Fruit fly (Drosophila melanogaster) whole organism, embryonic: ENCODE results near the gene STUB1.

Source experiments
- Bdp1 ChIP-seq: fragments of 200-800 bp; sonication (Bioruptor generic); optimal IDR thresholded peaks from 3 replicates; lab custom pipeline; 2016; ENCODE audit warnings: missing biosample characterization, missing genetic modification characterization
- CG10979 ChIP-seq: fragments of 200-800 bp; sonication (Bioruptor generic); optimal IDR thresholded peaks from 2 replicates; lab custom pipeline; 2018; ENCODE audit warnings: missing biosample characterization, mild to moderate bottlenecking, missing genetic modification characterization, moderate library complexity
- CG12104 ChIP-seq: fragments of 200-800 bp; sonication (Bioruptor generic); optimal IDR thresholded peaks from 3 replicates; lab custom pipeline; 2016; ENCODE audit warnings: missing biosample characterization, missing genetic modification characterization
- CG17361 ChIP-seq: fragments of 200-800 bp; sonication (Bioruptor generic); IDR thresholded peaks from 3 replicates; pipeline ENCODE4 v1.3.6; 2022; ENCODE audit warnings: missing biosample characterization, missing genetic modification characterization
- CG1792 ChIP-seq: fragments of 200-800 bp; sonication (Bioruptor generic); optimal IDR thresholded peaks from 2 replicates; lab custom pipeline; 2016; ENCODE audit warnings: missing biosample characterization, missing genetic modification characterization
- CG18262 ChIP-seq: fragments of 200-800 bp; optimal IDR thresholded peaks from 3 replicates; lab custom pipeline; 2019; ENCODE audit warnings: missing biosample characterization, mild to moderate bottlenecking, missing genetic modification characterization, moderate library complexity
- CG2199 ChIP-seq: fragments of 200-800 bp; sonication (Bioruptor generic); IDR thresholded peaks from 3 replicates; pipeline ENCODE4 v1.3.6; 2022; ENCODE audit warnings: missing biosample characterization, missing genetic modification characterization
- CG2712 ChIP-seq: fragments of 200-800 bp; optimal IDR thresholded peaks from 3 replicates; lab custom pipeline; 2019; ENCODE audit warnings: missing biosample characterization, mild to moderate bottlenecking, missing genetic modification characterization, moderate library complexity
- CG31441 ChIP-seq: fragments of 200-800 bp; sonication (Bioruptor generic); IDR thresholded peaks from 2 replicates; pipeline ENCODE4 v1.3.6; 2022; ENCODE audit warnings: missing biosample characterization, missing genetic modification characterization
- CG33213 ChIP-seq: fragments of 200-800 bp; sonication (Bioruptor generic); optimal IDR thresholded peaks from 3 replicates; lab custom pipeline; 2016; ENCODE audit warnings: missing biosample characterization, missing genetic modification characterization
- CG34376 ChIP-seq: fragments of 200-800 bp; sonication (Bioruptor generic); optimal IDR thresholded peaks from 2 replicates; lab custom pipeline; 2018; ENCODE audit warnings: missing biosample characterization, mild to moderate bottlenecking, missing genetic modification characterization
- CG3995 ChIP-seq: fragments of 200-800 bp; sonication (Bioruptor generic); optimal IDR thresholded peaks from 3 replicates; lab custom pipeline; 2016; ENCODE audit warnings: missing biosample characterization, missing genetic modification characterization
- CG4617 ChIP-seq: fragments of 200-800 bp; sonication (Bioruptor generic); optimal IDR thresholded peaks from 3 replicates; lab custom pipeline; 2016; ENCODE audit warnings: missing biosample characterization, missing genetic modification characterization, borderline replicate concordance
- CG6765 ChIP-seq: fragments of 200-800 bp; sonication (Bioruptor generic); optimal IDR thresholded peaks from 3 replicates; lab custom pipeline; 2017; ENCODE audit warnings: missing biosample characterization, mild to moderate bottlenecking, missing genetic modification characterization
- CG6791 ChIP-seq: fragments of 200-800 bp; sonication (Bioruptor generic); IDR thresholded peaks from 3 replicates; pipeline ENCODE4 v1.3.6; 2022; ENCODE audit warnings: missing biosample characterization, missing genetic modification characterization; ENCODE audit not compliant: partially characterized antibody
- CG6813 ChIP-seq: fragments of 200-800 bp; sonication (Bioruptor generic); optimal IDR thresholded peaks from 2 replicates; lab custom pipeline; 2017; ENCODE audit warnings: missing biosample characterization, missing genetic modification characterization, mild to moderate bottlenecking, moderate library complexity, missing genetic modification reagents
- CG7556 ChIP-seq: fragments of 200-800 bp; sonication (Bioruptor generic); optimal IDR thresholded peaks from 2 replicates; lab custom pipeline; 2017; ENCODE audit warnings: missing biosample characterization, mild to moderate bottlenecking, missing genetic modification characterization
- CG7987 ChIP-seq: fragments of 200-800 bp; sonication (Bioruptor generic); optimal IDR thresholded peaks from 2 replicates; lab custom pipeline; 2018; ENCODE audit warnings: missing biosample characterization, mild to moderate bottlenecking, missing genetic modification characterization, moderate library complexity
- CG8924 ChIP-seq: fragments of 200-800 bp; optimal IDR thresholded peaks from 3 replicates; lab custom pipeline; 2019; ENCODE audit warnings: missing biosample characterization, mild to moderate bottlenecking, missing genetic modification characterization, moderate library complexity
- CG9437 ChIP-seq: fragments of 200-800 bp; sonication (Bioruptor generic); optimal IDR thresholded peaks from 2 replicates; lab custom pipeline; 2018; ENCODE audit warnings: missing biosample characterization, mild to moderate bottlenecking, missing genetic modification characterization
- Ets65A ChIP-seq: fragments of 200-800 bp; sonication (Bioruptor generic); peaks from one replicate; lab custom pipeline; 2016; ENCODE audit warnings: missing biosample characterization, missing genetic modification characterization
- Hr78 ChIP-seq, 2 experiments: fragments of 200-800 bp in 1 of 2; fragments of >200 bp in 1 of 2; sonication (Bioruptor generic) in 1 of 2; optimal IDR thresholded peaks; 2 replicates each; lab custom pipeline; 2017 to 2019; ENCODE audit warnings: missing biosample characterization in 2 of 2, missing genetic modification characterization in 2 of 2, mild to moderate bottlenecking in 1 of 2, moderate library complexity in 1 of 2
- Oli ChIP-seq: fragments of 200-800 bp; sonication (Bioruptor generic); optimal IDR thresholded peaks from 2 replicates; lab custom pipeline; 2018; ENCODE audit warnings: missing biosample characterization, mild to moderate bottlenecking, missing genetic modification characterization, moderate library complexity
- Opbp ChIP-seq: fragments of 200-800 bp; sonication (Bioruptor generic); IDR thresholded peaks from 3 replicates; pipeline ENCODE4 v1.3.6; 2022; ENCODE audit warnings: missing biosample characterization, missing genetic modification characterization; ENCODE audit not compliant: partially characterized antibody
- Optix ChIP-seq: fragments of 200-800 bp; sonication (Bioruptor generic); IDR thresholded peaks from 3 replicates; pipeline ENCODE4 v1.3.6; 2022; ENCODE audit warnings: missing biosample characterization, missing genetic modification characterization
- Rx ChIP-seq: fragments of 200-800 bp; sonication (Bioruptor generic); IDR thresholded peaks from 2 replicates; pipeline ENCODE4 v1.3.6; 2022; ENCODE audit warnings: missing biosample characterization, missing genetic modification characterization
- Sox102F ChIP-seq: fragments of 200-800 bp; sonication (Bioruptor generic); optimal IDR thresholded peaks from 2 replicates; lab custom pipeline; 2018; ENCODE audit warnings: missing biosample characterization, mild to moderate bottlenecking, missing genetic modification characterization, moderate library complexity
- Stat92E ChIP-seq, 3 experiments: fragments of >200 bp in 2 of 3; fragments of 200-800 bp in 1 of 3; sonication (Bioruptor generic) in 1 of 3; optimal IDR thresholded peaks; 2 replicates each; lab custom pipeline; 2017 to 2019; ENCODE audit warnings: missing biosample characterization in 3 of 3, missing genetic modification characterization in 3 of 3, mild to moderate bottlenecking in 1 of 3, moderate library complexity in 1 of 3
- TFAM ChIP-seq: fragments of 200-800 bp; sonication (Bioruptor generic); optimal IDR thresholded peaks from 2 replicates; lab custom pipeline; 2017; ENCODE audit warnings: missing biosample characterization, missing genetic modification characterization, inconsistent platforms
- Taf1 ChIP-seq: fragments of 200-800 bp; sonication (Bioruptor generic); IDR thresholded peaks from 2 replicates; pipeline ENCODE4 v1.3.6; 2022; ENCODE audit warnings: missing biosample characterization, missing genetic modification characterization
- Xbp1 ChIP-seq: fragments of 200-800 bp; sonication (Bioruptor generic); optimal IDR thresholded peaks from 3 replicates; lab custom pipeline; 2016; ENCODE audit warnings: missing biosample characterization, mild to moderate bottlenecking, missing genetic modification characterization
- Xrp1 ChIP-seq: fragments of 200-800 bp; sonication (Bioruptor generic); IDR thresholded peaks from 2 replicates; pipeline ENCODE4 v1.3.6; 2022; ENCODE audit warnings: missing biosample characterization, missing genetic modification characterization
- cg ChIP-seq: fragments of 200-800 bp; sonication (Bioruptor generic); optimal IDR thresholded peaks from 3 replicates; lab custom pipeline; 2019; ENCODE audit warnings: missing biosample characterization, mild to moderate bottlenecking, missing genetic modification characterization, moderate library complexity
- crc ChIP-seq: fragments of 200-800 bp; sonication (Bioruptor generic); optimal IDR thresholded peaks from 2 replicates; lab custom pipeline; 2016; ENCODE audit warnings: missing biosample characterization, missing genetic modification characterization
- dati ChIP-seq: fragments of 200-800 bp; sonication (Bioruptor generic); IDR thresholded peaks from 2 replicates; pipeline ENCODE4 v1.3.6; 2022; ENCODE audit warnings: missing biosample characterization, missing genetic modification characterization
- disco-r ChIP-seq: fragments of 200-800 bp; sonication (Bioruptor generic); optimal IDR thresholded peaks from 2 replicates; lab custom pipeline; 2016; ENCODE audit warnings: missing biosample characterization, missing genetic modification characterization
- dmrt99B ChIP-seq: fragments of 200-800 bp; sonication (Bioruptor generic); optimal IDR thresholded peaks from 2 replicates; lab custom pipeline; 2018; ENCODE audit warnings: missing biosample characterization, mild to moderate bottlenecking, missing genetic modification characterization, moderate library complexity
- en ChIP-seq: fragments of 200-800 bp; sonication (Bioruptor generic); optimal IDR thresholded peaks from 2 replicates; lab custom pipeline; 2016; ENCODE audit warnings: missing biosample characterization, missing genetic modification characterization
- eve ChIP-seq, 2 experiments: fragments of >200 bp; optimal IDR thresholded peaks; 2 replicates each; lab custom pipeline; 2017; ENCODE audit warnings: missing biosample characterization in 2 of 2, missing genetic modification characterization in 2 of 2
- fd3F ChIP-seq: fragments of 200-800 bp; sonication (Bioruptor generic); optimal IDR thresholded peaks from 2 replicates; lab custom pipeline; 2018; ENCODE audit warnings: missing biosample characterization, mild to moderate bottlenecking, missing genetic modification characterization, moderate library complexity
- gfzf ChIP-seq: fragments of 200-800 bp; sonication (Bioruptor generic); optimal IDR thresholded peaks from 2 replicates; lab custom pipeline; 2016; ENCODE audit warnings: missing biosample characterization, mild to moderate bottlenecking, missing genetic modification characterization, moderate library complexity
- kah ChIP-seq: fragments of 200-800 bp; sonication (Bioruptor generic); optimal IDR thresholded peaks from 2 replicates; lab custom pipeline; 2018; ENCODE audit warnings: missing biosample characterization, mild to moderate bottlenecking, missing genetic modification characterization
- lilli ChIP-seq: fragments of 200-800 bp; sonication (Bioruptor generic); optimal IDR thresholded peaks from 3 replicates; lab custom pipeline; 2016; ENCODE audit warnings: missing biosample characterization, missing genetic modification characterization
- nerfin-1 ChIP-seq: fragments of 200-800 bp; sonication (Bioruptor generic); optimal IDR thresholded peaks from 3 replicates; lab custom pipeline; 2019; ENCODE audit warnings: missing biosample characterization, mild to moderate bottlenecking, missing genetic modification characterization, moderate library complexity
- pum ChIP-seq: fragments of 200-800 bp; sonication (Bioruptor generic); optimal IDR thresholded peaks from 2 replicates; lab custom pipeline; 2016; ENCODE audit warnings: missing biosample characterization, missing genetic modification characterization
- sqz ChIP-seq: fragments of 200-800 bp; sonication (Bioruptor generic); optimal IDR thresholded peaks from 3 replicates; lab custom pipeline; 2018; ENCODE audit warnings: missing biosample characterization, mild to moderate bottlenecking, missing genetic modification characterization
- tin ChIP-seq: fragments of 200-800 bp; sonication (Bioruptor generic); optimal IDR thresholded peaks from 3 replicates; lab custom pipeline; 2016; ENCODE audit warnings: missing biosample characterization, missing genetic modification characterization
- trem ChIP-seq: fragments of 200-800 bp; optimal IDR thresholded peaks from 3 replicates; lab custom pipeline; 2019; ENCODE audit warnings: missing biosample characterization, mild to moderate bottlenecking, missing genetic modification characterization, moderate library complexity
- ttk ChIP-seq: fragments of 200-800 bp; sonication (Bioruptor generic); IDR thresholded peaks from 2 replicates; pipeline ENCODE4 v2.1.2; 2022; ENCODE audit warnings: missing biosample characterization, missing genetic modification characterization
- tx ChIP-seq: fragments of 200-800 bp; sonication (Bioruptor generic); optimal IDR thresholded peaks from 2 replicates; lab custom pipeline; 2016; ENCODE audit warnings: missing biosample characterization, missing genetic modification characterization
- usp ChIP-seq: fragments of >200 bp; optimal IDR thresholded peaks from 2 replicates; lab custom pipeline; 2017; ENCODE audit warnings: missing biosample characterization, missing genetic modification characterization

Gene STUB1

DNA sequence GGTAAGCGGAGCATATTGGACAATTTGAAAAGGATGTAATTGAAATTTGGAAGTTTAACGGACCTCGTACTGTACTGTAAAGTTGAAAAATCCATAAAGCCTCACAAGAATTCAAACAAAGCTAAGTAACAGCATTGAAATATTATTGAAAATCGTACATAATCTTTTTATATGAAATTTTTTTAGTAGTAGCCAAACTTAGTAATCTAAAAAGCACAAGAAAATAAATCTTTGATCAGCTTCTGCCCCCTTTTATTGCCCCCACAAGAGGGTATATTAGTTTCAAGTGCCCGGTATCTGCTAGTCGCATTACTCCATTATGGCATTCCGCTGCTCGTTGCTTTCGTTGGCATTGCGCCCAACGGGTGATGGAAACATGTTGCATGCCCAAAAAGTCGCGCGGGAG lies 29.5 kb downstream of the STUB1 start (continued):
- TF ChIP-seq Opbp (GFP tag; lab: Robert Waterston, UW) (no peak), fd3F (GFP tag; lab: Kevin White, UChicago) (peak; percentile 2), Bdp1 (GFP tag; lab: Kevin White, UChicago) (no peak), CG1792 (GFP tag; lab: Kevin White, UChicago) (peak; percentile 37), Taf1 (no peak), disco-r (GFP tag; lab: Kevin White, UChicago) (peak; percentile 18), pum (GFP tag; lab: Kevin White, UChicago) (peak; percentile 53), CG7556 (GFP tag; lab: Kevin White, UChicago) (peak; percentile 69), Oli (tag; lab: Kevin White, UChicago) (peak; percentile 76), CG2199 (GFP tag; lab: Robert Waterston, UW) (0 out of 3 replicates have a peak, but pooled peaks have one; percentile 30), kah (peak; percentile 16), CG10979 (tag; lab: Kevin White, UChicago) (peak; percentile 80), CG6791 (GFP tag; lab: Robert Waterston, UW) (no peak), Optix (GFP tag; lab: Robert Waterston, UW) (no peak), CG18262 (tag; lab: Kevin White, UChicago) (peak; percentile 88), CG3995 (GFP tag; lab: Kevin White, UChicago) (no peak), ttk (GFP tag; lab: Robert Waterston, UW) (peak; percentile 62), CG6813 (GFP tag; lab: Kevin White, UChicago) (peak; percentile 61), Stat92E (GFP tag; optimal IDR thresholded peaks at IDR 0.05; lab: Kevin White, UChicago) (peak in 1 of 3 experiments; percentile 43), CG7987 (GFP tag; lab: Kevin White, UChicago) (no peak), tin (GFP tag; lab: Kevin White, UChicago) (peak; percentile 63), sqz (GFP tag; lab: Kevin White, UChicago) (peak; percentile 19), cg (GFP tag; lab: Kevin White, UChicago) (no peak), TFAM (peak; percentile 36), gfzf (no peak), Sox102F (GFP tag; lab: Kevin White, UChicago) (peak; percentile 66), CG6765 (GFP tag; lab: Kevin White, UChicago) (no peak), CG17361 (peak; percentile 87), lilli (peak; percentile 35), CG8924 (tag; lab: Kevin White, UChicago) (peak; percentile 62), CG9437 (peak; percentile 72), CG34376 (GFP tag; lab: Kevin White, UChicago) (no peak), CG12104 (GFP tag; lab: Kevin White, UChicago) (peak; percentile 57), dati (GFP tag; lab: Robert Waterston, UW) (no peak), CG33213 (GFP tag; lab: Kevin White, UChicago) (peak; percentile 36), nerfin-1 (tag; lab: Kevin White, UChicago) (peak; percentile 50), Hr78 (GFP tag; optimal IDR thresholded peaks at IDR 0.05; lab: Kevin White, UChicago) (peak in 1 of 2 experiments; percentile 38), crc (GFP tag; lab: Kevin White, UChicago) (no peak), Xbp1 (GFP tag; lab: Kevin White, UChicago) (peak; percentile 60), CG4617 (GFP tag; lab: Kevin White, UChicago) (no peak), CG31441 (GFP tag; lab: Robert Waterston, UW) (peak; percentile 78), en (GFP tag; lab: Kevin White, UChicago) (peak; percentile 1), Xrp1 (GFP tag; lab: Robert Waterston, UW) (peak; percentile 78), CG2712 (tag; lab: Kevin White, UChicago) (peak; percentile 86), dmrt99B (tag; lab: Kevin White, UChicago) (peak; percentile 80), Rx (GFP tag; lab: Robert Waterston, UW) (peak; percentile 26; the same call in 1 of the 2 replicates), trem (tag; lab: Kevin White, UChicago) (peak; percentile 37), Ets65A (GFP tag; lab: Kevin White, UChicago) (peak; percentile 97), usp (GFP tag; lab: Kevin White, UChicago) (no peak), tx (GFP tag; lab: Kevin White, UChicago) (no peak), eve (GFP tag; optimal IDR thresholded peaks at IDR 0.05; lab: Kevin White, UChicago) (peak in 1 of 2 experiments; percentile 87)
